Worm (Caenorhabditis elegans): Measurements from ENCODE around the gene C35A5.5.

DNA sequence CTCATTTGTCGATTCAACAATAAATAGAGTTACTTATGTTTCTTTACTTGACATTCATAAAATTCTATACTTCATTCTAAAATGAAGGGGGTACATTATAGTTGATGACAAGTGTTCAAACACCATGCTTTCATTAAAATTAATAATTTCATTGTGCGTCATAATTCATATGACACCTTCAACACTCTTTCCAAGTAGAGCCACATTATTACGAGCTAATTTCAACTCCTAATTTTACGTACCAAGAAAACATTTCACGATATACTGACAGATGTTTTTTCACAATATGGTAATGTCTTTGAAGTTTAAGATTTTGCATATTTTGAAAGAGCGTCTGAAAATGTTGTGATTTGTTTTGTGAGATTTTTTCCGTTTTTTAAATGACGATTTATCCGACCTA lies 40.2 kb upstream of the C35A5.5 start:
- TF ChIP-seq zfp-2 (tag; optimal IDR thresholded peaks at IDR 0.05), result no peak
- TF ChIP-seq ceh-82 (tag; optimal IDR thresholded peaks at IDR 0.05), result no peak
- no peak for TF ChIP-seq nhr-76 (tag; optimal IDR thresholded peaks at IDR 0.05)
- TF ChIP-seq skn-1 (tag; optimal IDR thresholded peaks at IDR 0.05), result no peak
- TF ChIP-seq zag-1 (tag; optimal IDR thresholded peaks at IDR 0.05), result no peak
- no peak for TF ChIP-seq fos-1 (tag; optimal IDR thresholded peaks at IDR 0.05)
- no peak for TF ChIP-seq ama-1 (optimal IDR thresholded peaks at IDR 0.05)
- TF ChIP-seq hif-1 (tag; optimal IDR thresholded peaks at IDR 0.05), result no peak
- no peak for TF ChIP-seq pqm-1 (tag; optimal IDR thresholded peaks at IDR 0.05)
- no peak for TF ChIP-seq saeg-2 (GFP tag; IDR thresholded peaks at IDR 0.05)

Measured in whole organism, L4 larva.